Fruit fly (Drosophila melanogaster): ENCODE results near the gene Cyp4d2.
A peak's percentile ranks its signal among the peaks of the same experiment; 100 is the strongest.

Cyp4d2 gene

DNA sequence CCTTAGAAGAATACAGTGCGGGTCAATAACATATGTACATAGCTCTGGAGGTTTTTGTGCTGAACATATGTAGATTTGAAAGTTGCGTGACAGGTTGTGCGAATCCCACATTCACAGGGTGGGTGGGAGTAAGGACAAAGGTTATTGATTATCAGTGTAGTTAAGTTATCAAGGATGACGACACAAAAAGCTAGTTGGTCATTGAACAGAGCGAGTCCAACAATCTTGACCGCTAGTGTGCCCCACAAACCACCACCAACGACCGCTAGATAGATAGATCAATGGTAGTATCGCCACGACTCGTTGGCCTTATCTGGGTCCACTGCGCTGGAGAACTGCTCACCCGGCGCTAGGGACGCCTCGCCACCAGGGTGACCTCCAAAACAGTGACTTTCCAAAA is 29.2 kb upstream of the Cyp4d2 start (continued):
- TF ChIP-seq crp (GFP tag; optimal IDR thresholded peaks at IDR 0.05) (no peak), grau (tag; optimal IDR thresholded peaks at IDR 0.05) (no peak), pnt (GFP tag; optimal IDR thresholded peaks at IDR 0.05) (no peak), Meics (GFP tag; optimal IDR thresholded peaks at IDR 0.05) (no peak), pho (GFP tag; optimal IDR thresholded peaks at IDR 0.05) (no peak), peb (GFP tag; IDR thresholded peaks at IDR 0.05) (no peak), gem (tag; optimal IDR thresholded peaks at IDR 0.05) (peak; percentile 20), CG18764 (GFP tag; optimal IDR thresholded peaks at IDR 0.05) (no peak), ewg (GFP tag; optimal IDR thresholded peaks at IDR 0.05) (no peak), CG17359 (tag; optimal IDR thresholded peaks at IDR 0.05) (no peak), Six4 (GFP tag; optimal IDR thresholded peaks at IDR 0.05) (no peak), Max (GFP tag; optimal IDR thresholded peaks at IDR 0.05) (no peak), CG17186 (GFP tag; optimal IDR thresholded peaks at IDR 0.05) (no peak), CG7357 (GFP tag; IDR thresholded peaks at IDR 0.05) (no peak), CG4404 (GFP tag; IDR thresholded peaks at IDR 0.05) (0 out of 2 replicates have a peak, but pooled peaks have one; percentile 6), ab (GFP tag; optimal IDR thresholded peaks at IDR 0.05) (no peak), Mrtf (GFP tag; IDR thresholded peaks at IDR 0.05) (no peak), H15 (GFP tag; IDR thresholded peaks at IDR 0.05) (no peak), Sox102F (GFP tag; optimal IDR thresholded peaks at IDR 0.05) (no peak), Hr39 (optimal IDR thresholded peaks at IDR 0.05) (no peak), Opbp (GFP tag; IDR thresholded peaks at IDR 0.05; ENCODE audit: partially characterized antibody) (no peak), Bdp1 (GFP tag; optimal IDR thresholded peaks at IDR 0.05) (no peak), ken (GFP tag; IDR thresholded peaks at IDR 0.05) (no peak), D19B (GFP tag; optimal IDR thresholded peaks at IDR 0.05) (no peak), CG9609 (GFP tag; optimal IDR thresholded peaks at IDR 0.05) (no peak), CG1792 (GFP tag; optimal IDR thresholded peaks at IDR 0.05) (no peak), Fer3 (tag; optimal IDR thresholded peaks at IDR 0.05) (peak; percentile 10), CG17568 (GFP tag; optimal IDR thresholded peaks at IDR 0.05) (no peak), row (GFP tag; IDR thresholded peaks at IDR 0.05) (no peak; the same call in 2 of the 3 replicates), B-H2 (GFP tag; optimal IDR thresholded peaks at IDR 0.05) (no peak), Optix (GFP tag; IDR thresholded peaks at IDR 0.05) (no peak), CG10267 (tag; optimal IDR thresholded peaks at IDR 0.05) (no peak), CG6689 (GFP tag; IDR thresholded peaks at IDR 0.05) (no peak), YL-1 (GFP tag; optimal IDR thresholded peaks at IDR 0.05) (no peak), CG11560 (tag; IDR thresholded peaks at IDR 0.05) (no peak), croc (GFP tag; conservative IDR thresholded peaks at IDR 0.05) (no peak), Mad (GFP tag; optimal IDR thresholded peaks at IDR 0.05) (no peak), rib (GFP tag; IDR thresholded peaks at IDR 0.05) (no peak), pzg (GFP tag; optimal IDR thresholded peaks at IDR 0.05) (no peak), dati (GFP tag; IDR thresholded peaks at IDR 0.05) (no peak), CG12659 (GFP tag; optimal IDR thresholded peaks at IDR 0.05) (no peak), CG12155 (GFP tag; optimal IDR thresholded peaks at IDR 0.05) (no peak), Elba2 (GFP tag; optimal IDR thresholded peaks at IDR 0.05) (no peak), Xrp1 (GFP tag; IDR thresholded peaks at IDR 0.05) (peak; percentile 24; the same call in 1 of the 2 replicates), eyg (GFP tag; optimal IDR thresholded peaks at IDR 0.05) (no peak), dysf (GFP tag; IDR thresholded peaks at IDR 0.05) (no peak), Atf3 (GFP tag; optimal IDR thresholded peaks at IDR 0.05) (no peak), CG13424 (tag; optimal IDR thresholded peaks at IDR 0.05) (no peak), CG6813 (GFP tag; optimal IDR thresholded peaks at IDR 0.05) (no peak), Ravus (GFP tag; IDR thresholded peaks at IDR 0.05) (no peak), CG8359 (GFP tag; optimal IDR thresholded peaks at IDR 0.05; ENCODE audit: borderline replicate concordance) (no peak), CG4424 (GFP tag; optimal IDR thresholded peaks at IDR 0.05) (no peak), CG15073 (GFP tag; optimal IDR thresholded peaks at IDR 0.05) (peak; percentile 81)

Data from whole organism, embryonic.